Fruit fly (Drosophila melanogaster) whole organism: Measurements from ENCODE around the gene CG33342.

ENCODE experiments used
- CG8478 ChIP-seq: fragments of >200 bp; optimal IDR thresholded peaks from 2 replicates; lab custom pipeline; 2018; ENCODE audit warnings: inconsistent platforms
- Dll ChIP-seq: fragments of >200 bp; optimal IDR thresholded peaks from 2 replicates; lab custom pipeline; 2017
- EcR ChIP-seq, 2 experiments: fragments of >200 bp; optimal IDR thresholded peaks; 2 replicates each; lab custom pipeline; 2017; ENCODE audit warnings: missing biosample characterization in 2 of 2, missing genetic modification characterization in 2 of 2, missing genetic modification reagents in 2 of 2
- pan ChIP-seq: fragments of >200 bp; optimal IDR thresholded peaks from 2 replicates; lab custom pipeline; 2017
- psq ChIP-seq: fragments of >200 bp; optimal IDR thresholded peaks from 2 replicates; lab custom pipeline; 2017
- usp ChIP-seq: fragments of >200 bp; optimal IDR thresholded peaks from 2 replicates; lab custom pipeline; 2017; ENCODE audit warnings: missing biosample characterization, missing genetic modification characterization, mixed read lengths

Gene CG33342

dm6 chr3R:24364880-24365604 is 11.6 kb upstream of the CG33342 start, which contains the start of the genes CG17784 and CG13613:
CG17784 (minus strand) TSS chr3R:24364980.
CG13613 (plus strand) TSS chr3R:24365554.
- no peak for TF ChIP-seq CG8478 (lab: Kevin White, UChicago)
- TF ChIP-seq psq (lab: Kevin White, UChicago) = no peak
- TF ChIP-seq usp = no peak
- no peak for TF ChIP-seq Dll (lab: Kevin White, UChicago)
- no peak for TF ChIP-seq pan (lab: Kevin White, UChicago)
- no peak for TF ChIP-seq EcR (GFP tag; optimal IDR thresholded peaks at IDR 0.05; lab: Kevin White, UChicago)

DNA sequence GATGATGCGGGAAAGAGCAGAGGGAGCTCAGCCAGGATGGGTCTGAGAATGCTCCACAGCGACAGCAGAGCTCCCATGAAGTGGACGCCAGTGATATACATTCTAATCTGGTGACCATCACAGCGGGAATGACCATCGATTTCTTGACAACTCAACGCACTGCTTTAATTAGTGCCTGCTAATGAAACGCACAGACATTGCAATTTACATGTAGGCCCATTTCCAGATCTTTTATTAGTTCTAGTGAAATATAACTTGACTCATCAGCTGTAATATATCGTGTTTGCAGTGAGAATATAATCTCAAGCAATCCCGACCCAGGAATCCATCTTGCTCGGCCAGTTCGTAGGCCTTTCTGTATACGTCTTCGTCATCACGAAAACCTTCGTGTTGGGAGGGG is 9.5 kb upstream of the CG33342 start, which contains the start of gene CG42811:
TSS of gene CG42811 (minus strand) at position 101 of the 400 bp plus-strand sequence.
- no peak for TF ChIP-seq CG8478 (lab: Kevin White, UChicago)
- TF ChIP-seq psq (lab: Kevin White, UChicago) = no peak
- TF ChIP-seq pan (lab: Kevin White, UChicago) = no peak
- no peak for TF ChIP-seq Dll (lab: Kevin White, UChicago)
- TF ChIP-seq usp = no peak
- no peak for TF ChIP-seq EcR (GFP tag; optimal IDR thresholded peaks at IDR 0.05; lab: Kevin White, UChicago)

- no peak for TF ChIP-seq psq (lab: Kevin White, UChicago)
- TF ChIP-seq Dll (lab: Kevin White, UChicago) = no peak
- no peak for TF ChIP-seq CG8478 (lab: Kevin White, UChicago)
Observed at dm6 chr3R:24368064-24368463, 8.6 kb upstream of the CG33342 start, which contains the start of the genes CG42812 and CG33341. CG42812 (minus strand) TSS chr3R:24368164. CG33341 (plus strand) TSS chr3R:24368358.

DNA sequence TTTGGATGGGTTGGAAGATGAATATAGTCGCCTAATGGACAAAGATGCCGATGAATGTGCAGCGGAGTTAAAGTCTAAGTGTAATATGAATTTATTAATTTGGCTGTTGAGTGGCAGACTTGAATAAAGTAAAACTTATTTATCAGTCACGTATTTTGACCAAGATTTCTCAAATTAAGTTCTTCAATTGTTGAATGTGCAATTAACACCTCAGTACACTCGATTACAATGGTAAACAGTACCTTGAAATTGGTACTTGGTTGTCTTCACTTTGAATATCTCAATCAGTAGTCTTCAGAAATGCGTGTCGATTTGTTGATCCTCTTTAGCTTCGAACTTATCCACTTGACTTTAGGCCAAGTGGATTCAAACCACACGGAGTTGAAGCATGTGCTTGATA is 7.4 kb upstream of the CG33342 start, which contains the start of gene CG13614:
TSS of gene CG13614 (plus strand) at position 301 of the 400 bp plus-strand sequence.
- no peak for TF ChIP-seq psq (lab: Kevin White, UChicago)
- no peak for TF ChIP-seq Dll (lab: Kevin White, UChicago)
- no peak for TF ChIP-seq CG8478 (lab: Kevin White, UChicago)
- no peak for TF ChIP-seq EcR (GFP tag; optimal IDR thresholded peaks at IDR 0.05; lab: Kevin White, UChicago)
- TF ChIP-seq pan (lab: Kevin White, UChicago) = no peak
- TF ChIP-seq usp = no peak

DNA sequence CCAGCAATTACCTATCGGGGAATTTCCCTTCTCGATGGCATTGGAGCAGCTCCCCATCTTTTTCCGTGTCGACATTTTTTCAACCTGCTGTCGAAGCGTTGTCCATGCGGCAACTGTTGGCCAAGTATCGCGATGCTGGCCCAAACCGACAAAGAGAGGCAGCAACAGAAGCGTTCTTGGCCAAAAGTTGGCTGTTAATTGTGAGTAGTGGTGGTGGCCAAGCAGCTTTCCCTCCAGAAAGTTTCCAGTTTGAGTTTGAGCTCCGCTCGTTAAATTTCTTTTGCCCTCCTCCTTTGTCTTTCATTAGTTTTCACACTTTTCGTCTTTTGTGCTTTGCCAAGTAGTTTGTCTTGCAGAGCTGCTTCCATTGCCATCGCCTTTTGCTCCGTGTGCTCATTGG is 4.0 kb upstream of the CG33342 start, which contains the start of gene CG17782:
TSS of gene CG17782 (minus strand) at position 101 of the 400 bp plus-strand sequence.
- no peak for TF ChIP-seq Dll (lab: Kevin White, UChicago)
- no peak for TF ChIP-seq CG8478 (lab: Kevin White, UChicago)
- no peak for TF ChIP-seq psq (lab: Kevin White, UChicago)
- TF ChIP-seq EcR (GFP tag; optimal IDR thresholded peaks at IDR 0.05; lab: Kevin White, UChicago) = no peak
- no peak for TF ChIP-seq usp
- TF ChIP-seq pan (lab: Kevin White, UChicago) = no peak

dm6 chr3R:24375561-24375960 is 1.1 kb upstream of the CG33342 start, which contains the start of gene CG17781:
CG17781 (minus strand) TSS chr3R:24375661.
- TF ChIP-seq usp (no peak), Dll (lab: Kevin White, UChicago) (no peak), pan (lab: Kevin White, UChicago) (no peak), CG8478 (lab: Kevin White, UChicago) (no peak), psq (lab: Kevin White, UChicago) (no peak), EcR (GFP tag; optimal IDR thresholded peaks at IDR 0.05; lab: Kevin White, UChicago) (no peak)

DNA sequence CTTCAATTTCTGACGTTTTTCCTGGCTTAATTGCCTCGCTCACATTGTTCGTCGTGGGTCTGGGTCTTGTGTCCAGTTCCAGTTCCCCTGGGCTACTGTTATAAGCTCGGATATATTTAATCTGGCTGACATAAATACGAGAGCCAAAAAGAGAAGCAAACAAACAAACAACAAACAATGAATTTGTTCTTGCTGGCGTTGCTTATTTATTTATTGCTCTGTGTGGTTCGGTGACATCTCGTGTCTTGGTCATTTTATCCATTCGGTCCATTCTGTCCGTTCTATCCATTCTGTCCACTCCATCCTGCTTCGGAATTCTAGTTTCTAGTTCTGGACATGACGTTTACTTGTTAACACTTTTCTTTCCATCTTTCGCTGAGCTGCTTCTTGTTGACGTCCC is 8.3 kb downstream of the CG33342 start, which contains the start of gene CG17780:
TSS of gene CG17780 (minus strand) at position 101 of the 400 bp plus-strand sequence.
- no peak for TF ChIP-seq usp

- TF ChIP-seq EcR (GFP tag; optimal IDR thresholded peaks at IDR 0.05; lab: Kevin White, UChicago) (no peak), Dll (lab: Kevin White, UChicago) (no peak), psq (lab: Kevin White, UChicago) (no peak), usp (no peak), pan (lab: Kevin White, UChicago) (no peak), CG8478 (lab: Kevin White, UChicago) (no peak)
Observed at dm6 chr3R:24386434-24386833, 9.8 kb downstream of the CG33342 start.

dm6 chr3R:24390239-24390638 is 13.6 kb downstream of the CG33342 start, which contains the start of the genes CG5768 and CG13615:
CG5768 (minus strand) TSS chr3R:24390339.
CG13615 (plus strand) TSS chr3R:24390518.
- TF ChIP-seq pan (lab: Kevin White, UChicago) (no peak), CG8478 (lab: Kevin White, UChicago) (no peak), usp (no peak), psq (lab: Kevin White, UChicago) (no peak), Dll (lab: Kevin White, UChicago) (no peak), EcR (GFP tag; optimal IDR thresholded peaks at IDR 0.05; lab: Kevin White, UChicago) (no peak)

dm6 chr3R:24392207-24392939 is 15.7 kb downstream of the CG33342 start, which contains the start of gene CG13616:
CG13616 (plus strand) TSS chr3R:24392889.
- TF ChIP-seq psq (lab: Kevin White, UChicago) = no peak
- no peak for TF ChIP-seq CG8478 (lab: Kevin White, UChicago)
- TF ChIP-seq Dll (lab: Kevin White, UChicago) = no peak
- TF ChIP-seq usp = no peak
- TF ChIP-seq EcR (GFP tag; optimal IDR thresholded peaks at IDR 0.05; lab: Kevin White, UChicago) = no peak
- no peak for TF ChIP-seq pan (lab: Kevin White, UChicago)
